Fruit fly (Drosophila melanogaster) whole organism, embryonic: ENCODE measurements around the gene CG14431.

Experiments used
- Hmr ChIP-seq: fragments of 200-800 bp; sonication (Bioruptor generic); optimal IDR thresholded peaks from 3 replicates; lab custom pipeline; 2017; ENCODE audit warnings: mild to moderate bottlenecking, missing biosample characterization, missing genetic modification reagents, missing genetic modification characterization
- cwo ChIP-seq: fragments of 200-800 bp; sonication (Bioruptor generic); optimal IDR thresholded peaks from 3 replicates; lab custom pipeline; 2017; ENCODE audit warnings: missing biosample characterization, missing genetic modification characterization, mild to moderate bottlenecking, moderate library complexity, missing genetic modification reagents

DNA sequence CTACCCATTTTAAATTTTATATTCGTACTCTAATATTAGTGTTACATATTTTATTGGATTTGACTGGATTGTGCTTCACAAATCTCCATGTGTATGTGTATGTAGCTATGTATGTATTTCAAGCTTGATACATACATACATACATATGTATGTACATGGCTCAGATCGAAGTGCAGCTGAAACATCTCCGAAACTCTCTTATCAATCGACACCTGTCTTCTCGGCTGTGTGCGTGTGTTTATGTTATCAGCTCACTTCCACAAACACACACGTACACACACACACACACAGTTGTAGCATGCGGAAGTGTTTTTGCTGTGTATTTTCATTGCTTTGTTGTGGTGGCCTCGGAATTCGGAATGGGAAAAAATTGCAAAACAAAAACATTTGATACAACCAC lies 48.8 kb upstream of the CG14431 start:
- TF ChIP-seq cwo (GFP tag; lab: Kevin White, UChicago) (no peak), Hmr (GFP tag; lab: Kevin White, UChicago) (no peak)
